Fruit fly (Drosophila melanogaster) whole organism, adult: Measurements from ENCODE around the gene Dhdds.

Experiments
- CG11617 ChIP-seq: fragments of 200-800 bp; sonication (Bioruptor generic); optimal IDR thresholded peaks from 2 replicates; lab custom pipeline; 2017; ENCODE audit warnings: mild to moderate bottlenecking, missing biosample characterization, missing genetic modification reagents, missing genetic modification characterization
- CG14711 ChIP-seq: fragments of 200-800 bp; sonication (Bioruptor generic); optimal IDR thresholded peaks from 2 replicates; lab custom pipeline; 2018; ENCODE audit warnings: missing biosample characterization, mild to moderate bottlenecking, missing genetic modification characterization, moderate library complexity
- CG33017 ChIP-seq: fragments of 200-800 bp; sonication (Bioruptor generic); optimal IDR thresholded peaks from 2 replicates; lab custom pipeline; 2018; ENCODE audit warnings: missing biosample characterization, mild to moderate bottlenecking, missing genetic modification characterization, moderate library complexity
- CG5204 ChIP-seq: fragments of 200-800 bp; sonication (Bioruptor generic); optimal IDR thresholded peaks from 2 replicates; lab custom pipeline; 2016; ENCODE audit warnings: missing biosample characterization, missing genetic modification characterization
- CG7045 ChIP-seq: fragments of 200-800 bp; sonication (Bioruptor generic); optimal IDR thresholded peaks from 2 replicates; lab custom pipeline; 2017; ENCODE audit warnings: missing biosample characterization, mild to moderate bottlenecking, missing genetic modification characterization
- Clk ChIP-seq: fragments of 200-800 bp; sonication (Bioruptor generic); optimal IDR thresholded peaks from 2 replicates; lab custom pipeline; 2017; ENCODE audit warnings: missing biosample characterization, missing genetic modification characterization
- Hr96 ChIP-seq: fragments of 200-800 bp; sonication (Bioruptor generic); optimal IDR thresholded peaks from 2 replicates; lab custom pipeline; 2016; ENCODE audit warnings: missing biosample characterization, missing genetic modification characterization
- Mnt ChIP-seq: fragments of 200-800 bp; sonication (Bioruptor generic); optimal IDR thresholded peaks from 2 replicates; lab custom pipeline; 2016; ENCODE audit warnings: missing biosample characterization, mild to moderate bottlenecking, missing genetic modification characterization
- cic ChIP-seq: fragments of 200-800 bp; sonication (Bioruptor generic); optimal IDR thresholded peaks from 2 replicates; lab custom pipeline; 2017; ENCODE audit warnings: missing biosample characterization, mild to moderate bottlenecking, missing genetic modification characterization, moderate library complexity
- ovo ChIP-seq: fragments of 200-800 bp; sonication (Bioruptor generic); optimal IDR thresholded peaks from 2 replicates; lab custom pipeline; 2016; ENCODE audit warnings: missing biosample characterization, missing genetic modification characterization
- pad ChIP-seq: fragments of 200-800 bp; sonication (Bioruptor generic); optimal IDR thresholded peaks from 3 replicates; lab custom pipeline; 2017; ENCODE audit warnings: missing biosample characterization, missing genetic modification characterization, mild to moderate bottlenecking, moderate library complexity, missing genetic modification reagents

- no peak for TF ChIP-seq CG33017
- TF ChIP-seq Clk (GFP tag; lab: Kevin White, UChicago), result no peak
- TF ChIP-seq CG7045 (GFP tag; lab: Kevin White, UChicago), result no peak
- no peak for TF ChIP-seq cic (GFP tag; lab: Kevin White, UChicago)
- no peak for TF ChIP-seq Mnt
- TF ChIP-seq CG14711 (tag; lab: Kevin White, UChicago), result no peak
- no peak for TF ChIP-seq CG11617 (GFP tag; lab: Kevin White, UChicago)
- no peak for TF ChIP-seq CG5204 (GFP tag; lab: Kevin White, UChicago)
- no peak for TF ChIP-seq ovo
- no peak for TF ChIP-seq Hr96 (GFP tag; lab: Kevin White, UChicago)
- no peak for TF ChIP-seq pad
Measured at dm6 chrX:7955890-7956289, 22.7 kb upstream of the Dhdds start, which contains the start of the genes CG15332 and CG15330.
